Fruit fly (Drosophila melanogaster) whole organism, embryonic: Measurements from ENCODE around the gene Naxd.

Experiments used
- B-H2 ChIP-seq: fragments of 200-800 bp; sonication (Bioruptor generic); optimal IDR thresholded peaks from 2 replicates; lab custom pipeline; 2018; ENCODE audit warnings: missing biosample characterization, mild to moderate bottlenecking, missing genetic modification characterization
- CG10209 ChIP-seq: fragments of 200-800 bp; sonication (Bioruptor generic); optimal IDR thresholded peaks from 3 replicates; lab custom pipeline; 2017; ENCODE audit warnings: missing biosample characterization, mild to moderate bottlenecking, missing genetic modification characterization, missing genetic modification reagents
- CG13287 ChIP-seq: fragments of 200-800 bp; sonication (Bioruptor generic); IDR thresholded peaks from 2 replicates; pipeline ENCODE4 v1.3.6; 2022; ENCODE audit warnings: missing biosample characterization, missing genetic modification characterization; ENCODE audit not compliant: partially characterized antibody
- CG4328 ChIP-seq: fragments of 200-800 bp; sonication (Bioruptor generic); optimal IDR thresholded peaks from 3 replicates; lab custom pipeline; 2017; ENCODE audit warnings: missing biosample characterization, missing genetic modification reagents, missing genetic modification characterization
- CG9932 ChIP-seq: fragments of 200-800 bp; sonication (Bioruptor generic); IDR thresholded peaks from 2 replicates; pipeline ENCODE4 v1.3.6; 2022; ENCODE audit warnings: missing biosample characterization, missing genetic modification characterization
- Ets65A ChIP-seq: fragments of 200-800 bp; sonication (Bioruptor generic); peaks from one replicate; lab custom pipeline; 2016; ENCODE audit warnings: missing biosample characterization, missing genetic modification characterization
- Med ChIP-seq: fragments of 200-800 bp; sonication (Bioruptor generic); peaks from one replicate; lab custom pipeline; 2016; ENCODE audit warnings: missing biosample characterization, missing genetic modification characterization, mild to moderate bottlenecking, inconsistent platforms, moderate library complexity
- Stat92E ChIP-seq, 3 experiments: fragments of >200 bp in 2 of 3; fragments of 200-800 bp in 1 of 3; sonication (Bioruptor generic) in 1 of 3; optimal IDR thresholded peaks; 2 replicates each; lab custom pipeline; 2017 to 2019; ENCODE audit warnings: missing biosample characterization in 3 of 3, missing genetic modification characterization in 3 of 3, mild to moderate bottlenecking in 1 of 3, moderate library complexity in 1 of 3
- chinmo ChIP-seq: fragments of 200-800 bp; sonication (Bioruptor generic); IDR thresholded peaks from 4 replicates; pipeline ENCODE4 v1.3.6; 2022; ENCODE audit warnings: missing biosample characterization, missing genetic modification characterization; ENCODE audit not compliant: partially characterized antibody
- crol ChIP-seq: fragments of 200-800 bp; sonication (Bioruptor generic); IDR thresholded peaks from 2 replicates; pipeline ENCODE4 v1.3.6; 2022; ENCODE audit warnings: missing biosample characterization, missing genetic modification characterization
- gcm ChIP-seq: fragments of 200-800 bp; sonication (Bioruptor generic); optimal IDR thresholded peaks from 2 replicates; lab custom pipeline; 2019; ENCODE audit warnings: missing biosample characterization, mild to moderate bottlenecking, missing genetic modification characterization, moderate library complexity
- kni ChIP-seq: fragments of 200-800 bp; sonication (Bioruptor generic); optimal IDR thresholded peaks from 3 replicates; lab custom pipeline; 2017; ENCODE audit warnings: mild to moderate bottlenecking, missing biosample characterization, missing genetic modification reagents, missing genetic modification characterization

The Naxd gene

DNA sequence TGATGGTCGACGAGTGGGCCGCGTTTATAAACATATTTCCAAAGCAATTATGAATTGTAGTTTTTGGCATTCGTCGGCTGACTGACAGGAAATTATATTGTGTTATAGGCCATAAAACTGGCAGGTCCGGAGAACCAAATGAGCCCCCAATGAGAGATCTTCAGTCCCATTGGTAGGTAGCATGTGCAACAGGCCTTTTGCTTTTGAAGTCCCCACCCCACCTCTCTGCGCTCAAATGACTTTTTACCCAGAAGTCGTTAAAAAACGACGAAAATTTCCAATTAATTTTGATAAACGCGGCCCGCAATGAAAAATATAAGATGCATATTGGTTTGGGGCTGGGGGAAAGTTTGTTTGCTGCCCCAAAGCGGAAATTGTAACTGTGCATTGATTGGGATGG is 49.3 kb downstream of the Naxd start:
- TF ChIP-seq CG9932: 0 out of 2 replicates have a peak, but pooled peaks have one; percentile 5
- peak; percentile 71 for TF ChIP-seq kni (GFP tag; lab: Kevin White, UChicago)
- TF ChIP-seq chinmo: 0 out of 4 replicates have a peak, but pooled peaks have one; percentile 37
- no peak for TF ChIP-seq CG13287 (GFP tag; lab: Robert Waterston, UW)
- TF ChIP-seq crol (GFP tag; lab: Robert Waterston, UW): peak; percentile 34; the same call in 1 of the 2 replicates
- peak; percentile 7 for TF ChIP-seq Med (GFP tag; lab: Kevin White, UChicago)
- peak; percentile 65 for TF ChIP-seq Ets65A (GFP tag; lab: Kevin White, UChicago)
- no peak for TF ChIP-seq gcm
- no peak for TF ChIP-seq B-H2 (GFP tag; lab: Kevin White, UChicago)
- TF ChIP-seq CG4328 (GFP tag; lab: Kevin White, UChicago): peak; percentile 21
- no peak for TF ChIP-seq CG10209 (GFP tag; lab: Kevin White, UChicago)
- TF ChIP-seq Stat92E (GFP tag; optimal IDR thresholded peaks at IDR 0.05; lab: Kevin White, UChicago): peak in 1 of 3 experiments; percentile 85
